Worm (Caenorhabditis elegans) whole organism, early embryonic: Measurements from ENCODE around the gene ZK686.3.

ENCODE experiments used
- F13C5.2 ChIP-seq: sonication (generic microtip); optimal IDR thresholded peaks from 2 replicates; lab custom pipeline; 2017; ENCODE audit warnings: mild to moderate bottlenecking, missing genetic modification characterization, inconsistent platforms, missing compliant biosample characterization
- ama-1 ChIP-seq: fragments of 150-350 bp; optimal IDR thresholded peaks from 2 replicates; lab custom pipeline; 2014
- ceh-13 ChIP-seq: fragments of 200-800 bp; sonication (Bioruptor generic); optimal IDR thresholded peaks from 2 replicates; lab custom pipeline; 2018; ENCODE audit warnings: mild to moderate bottlenecking, missing genetic modification characterization, missing compliant biosample characterization
- ets-7 ChIP-seq: sonication (generic microtip); optimal IDR thresholded peaks from 2 replicates; lab custom pipeline; 2016; ENCODE audit warnings: missing genotype, missing genetic modification characterization, missing compliant biosample characterization
- hmbx-1 ChIP-seq: sonication (generic microtip); optimal IDR thresholded peaks from 2 replicates; lab custom pipeline; 2016; ENCODE audit warnings: mild to moderate bottlenecking, missing genetic modification characterization, missing compliant biosample characterization
- hmg-4 ChIP-seq: fragments of 200-800 bp; sonication (Bioruptor generic); optimal IDR thresholded peaks from 2 replicates; lab custom pipeline; 2018; ENCODE audit warnings: mild to moderate bottlenecking, missing genetic modification characterization, missing compliant biosample characterization
- hnd-1 ChIP-seq: sonication (generic microtip); optimal IDR thresholded peaks from 2 replicates; lab custom pipeline; 2016; ENCODE audit warnings: missing genetic modification characterization, missing compliant biosample characterization
- pes-1 ChIP-seq: fragments of 200-800 bp; sonication (Bioruptor generic); IDR thresholded peaks from 2 replicates; pipeline ENCODE4 v1.3.6; 2022; ENCODE audit warnings: missing genetic modification reagents, missing genetic modification characterization, missing compliant biosample characterization
- tra-4 ChIP-seq: sonication (generic microtip); optimal IDR thresholded peaks from 2 replicates; lab custom pipeline; 2017; ENCODE audit warnings: missing genetic modification characterization, missing compliant biosample characterization

DNA sequence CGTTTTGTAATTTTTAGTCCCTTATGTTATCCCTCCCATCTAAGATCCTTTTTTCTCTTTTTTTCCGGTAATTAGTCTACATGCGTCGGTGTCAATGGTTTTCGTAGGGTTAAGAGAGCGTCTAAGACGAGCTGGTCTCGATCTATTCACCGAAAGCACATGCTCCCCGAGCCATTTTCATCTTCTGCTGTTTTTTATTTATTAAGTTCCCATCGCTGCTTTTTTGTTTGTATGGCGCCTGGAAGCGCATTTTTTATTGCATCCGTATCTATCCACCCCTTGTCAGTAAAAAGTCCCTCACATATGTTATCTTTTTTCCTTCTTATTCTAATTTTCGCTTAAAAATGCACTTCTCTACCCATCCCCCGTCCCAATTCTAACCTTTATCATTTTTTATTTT is 32.1 kb downstream of the ZK686.3 start:
- TF ChIP-seq ceh-13 (GFP tag; lab: Kevin White, UChicago) (no peak), hmg-4 (GFP tag; lab: Kevin White, UChicago) (no peak), ets-7 (tag; lab: Kevin White, UChicago) (no peak), ama-1 (lab: Kevin White, UChicago) (peak; percentile 60), pes-1 (GFP tag; lab: Robert Waterston, UW) (no peak), hnd-1 (tag; lab: Kevin White, UChicago) (no peak), F13C5.2 (tag; lab: Kevin White, UChicago) (no peak), tra-4 (tag; lab: Kevin White, UChicago) (no peak), hmbx-1 (tag; lab: Kevin White, UChicago) (no peak)
